Fruit fly (Drosophila melanogaster): Measurements from ENCODE around the gene Arr1.

The Arr1 gene

dm6 chr2L:18083956-18084355, 5.9 kb downstream of the Arr1 start, which contains the start of gene CG31741:
TSS of gene CG31741 (plus strand) at chr2L:18084256.
- TF ChIP-seq CG15336 (GFP tag; IDR thresholded peaks at IDR 0.05) (no peak), CG6792 (GFP tag; optimal IDR thresholded peaks at IDR 0.05) (no peak), CG9139 (GFP tag; optimal IDR thresholded peaks at IDR 0.05) (no peak), CG11294 (GFP tag; IDR thresholded peaks at IDR 0.05) (no peak), OdsH (GFP tag; optimal IDR thresholded peaks at IDR 0.05) (no peak), Sox15 (GFP tag; optimal IDR thresholded peaks at IDR 0.05) (no peak), Hr4 (GFP tag; optimal IDR thresholded peaks at IDR 0.05) (no peak), esn (GFP tag; optimal IDR thresholded peaks at IDR 0.05) (no peak), CG10669 (GFP tag; optimal IDR thresholded peaks at IDR 0.05) (no peak), Hr39 (GFP tag; optimal IDR thresholded peaks at IDR 0.05) (no peak)

dm6 chr2L:18091705-18092104, 13.6 kb downstream of the Arr1 start:
- no peak for TF ChIP-seq Hr38 (GFP tag; optimal IDR thresholded peaks at IDR 0.05)
- no peak for TF ChIP-seq esn (GFP tag; optimal IDR thresholded peaks at IDR 0.05)
- no peak for TF ChIP-seq pdm3 (GFP tag; optimal IDR thresholded peaks at IDR 0.05)
- no peak for TF ChIP-seq spab (GFP tag; optimal IDR thresholded peaks at IDR 0.05)
- TF ChIP-seq acj6 (GFP tag; optimal IDR thresholded peaks at IDR 0.05) = no peak
- no peak for TF ChIP-seq Hr39 (GFP tag; optimal IDR thresholded peaks at IDR 0.05)
- TF ChIP-seq CG6854 (GFP tag; optimal IDR thresholded peaks at IDR 0.05) = no peak

- TF ChIP-seq Gug (GFP tag; IDR thresholded peaks at IDR 0.05) = no peak
- no peak for TF ChIP-seq CG1621 (tag; optimal IDR thresholded peaks at IDR 0.05)
Measured at dm6 chr2L:18092156-18092555, 14.1 kb downstream of the Arr1 start, which contains the start of gene CG15153. TSS of gene CG15153 (minus strand) at chr2L:18092256.

dm6 chr2L:18096268-18096667, 18.2 kb downstream of the Arr1 start, which contains the start of gene Slc25A46b:
TSS of gene Slc25A46b (plus strand) at chr2L:18096568.
- TF ChIP-seq fkh (GFP tag; optimal IDR thresholded peaks at IDR 0.05) (no peak), CG10631 (GFP tag; optimal IDR thresholded peaks at IDR 0.05) (no peak), Eip93F (GFP tag; optimal IDR thresholded peaks at IDR 0.05) (no peak), acj6 (GFP tag; optimal IDR thresholded peaks at IDR 0.05) (no peak), lz (GFP tag; optimal IDR thresholded peaks at IDR 0.05) (no peak), Lpt (GFP tag; optimal IDR thresholded peaks at IDR 0.05) (no peak), dac (GFP tag; optimal IDR thresholded peaks at IDR 0.05) (no peak), CG4318 (GFP tag; optimal IDR thresholded peaks at IDR 0.05) (no peak), ss (GFP tag; optimal IDR thresholded peaks at IDR 0.05) (no peak), eg (GFP tag; IDR thresholded peaks at IDR 0.05) (no peak), CG8119 (GFP tag; IDR thresholded peaks at IDR 0.05) (no peak), CG32006 (GFP tag; optimal IDR thresholded peaks at IDR 0.05) (no peak), pdm3 (GFP tag; optimal IDR thresholded peaks at IDR 0.05) (no peak), Ets96B (tag; optimal IDR thresholded peaks at IDR 0.05) (no peak), Blimp-1 (GFP tag; optimal IDR thresholded peaks at IDR 0.05) (no peak), CG15336 (GFP tag; IDR thresholded peaks at IDR 0.05) (no peak), CG6163 (GFP tag; IDR thresholded peaks at IDR 0.05) (no peak), fd59A (GFP tag; optimal IDR thresholded peaks at IDR 0.05) (no peak)

- no peak for TF ChIP-seq cyc (GFP tag; optimal IDR thresholded peaks at IDR 0.05)
- TF ChIP-seq salr (GFP tag; optimal IDR thresholded peaks at IDR 0.05) = no peak
- no peak for TF ChIP-seq topi (GFP tag; optimal IDR thresholded peaks at IDR 0.05)
- TF ChIP-seq CG10669 (GFP tag; optimal IDR thresholded peaks at IDR 0.05) = no peak
- no peak for TF ChIP-seq Blimp-1 (GFP tag; optimal IDR thresholded peaks at IDR 0.05)
- no peak for TF ChIP-seq net (GFP tag; optimal IDR thresholded peaks at IDR 0.05)
- TF ChIP-seq Sox15 (GFP tag; optimal IDR thresholded peaks at IDR 0.05) = no peak
- TF ChIP-seq CG3919 (GFP tag; optimal IDR thresholded peaks at IDR 0.05) = no peak
- TF ChIP-seq CG7368 (GFP tag; optimal IDR thresholded peaks at IDR 0.05) = no peak
- no peak for TF ChIP-seq CG32006 (GFP tag; optimal IDR thresholded peaks at IDR 0.05)
- TF ChIP-seq dac (GFP tag; optimal IDR thresholded peaks at IDR 0.05) = no peak
- no peak for TF ChIP-seq CG3032 (tag; optimal IDR thresholded peaks at IDR 0.05)
- no peak for TF ChIP-seq Eip78C (GFP tag)
- no peak for TF ChIP-seq CG8119 (GFP tag; IDR thresholded peaks at IDR 0.05)
Measured at dm6 chr2L:18112435-18112834, 34.4 kb downstream of the Arr1 start.
